Fruit fly (Drosophila melanogaster) whole organism, embryonic: Measurements from ENCODE around the gene Kah.

Experiments used
- CG10209 ChIP-seq: fragments of 200-800 bp; sonication (Bioruptor generic); optimal IDR thresholded peaks from 3 replicates; lab custom pipeline; 2017; ENCODE audit warnings: missing biosample characterization, mild to moderate bottlenecking, missing genetic modification characterization, missing genetic modification reagents
- CG10366 ChIP-seq: fragments of 200-800 bp; sonication (Bioruptor generic); IDR thresholded peaks from 2 replicates; pipeline ENCODE4 v1.3.6; 2022; ENCODE audit warnings: missing biosample characterization, missing genetic modification characterization
- CG11456 ChIP-seq: fragments of 200-800 bp; sonication (Bioruptor generic); IDR thresholded peaks from 3 replicates; pipeline ENCODE4 v1.3.6; 2022; ENCODE audit warnings: missing biosample characterization, missing genetic modification characterization
- CG11723 ChIP-seq: fragments of 200-800 bp; sonication (Bioruptor generic); optimal IDR thresholded peaks from 2 replicates; lab custom pipeline; 2017; ENCODE audit warnings: missing biosample characterization, mild to moderate bottlenecking, missing genetic modification characterization
- CG12104 ChIP-seq: fragments of 200-800 bp; sonication (Bioruptor generic); optimal IDR thresholded peaks from 3 replicates; lab custom pipeline; 2016; ENCODE audit warnings: missing biosample characterization, missing genetic modification characterization
- CG13624 ChIP-seq: fragments of 200-800 bp; sonication (Bioruptor generic); optimal IDR thresholded peaks from 2 replicates; lab custom pipeline; 2016; ENCODE audit warnings: missing biosample characterization, missing genetic modification characterization
- CG13894 ChIP-seq: fragments of 200-800 bp; sonication (Bioruptor generic); optimal IDR thresholded peaks from 3 replicates; lab custom pipeline; 2018; ENCODE audit warnings: missing biosample characterization, mild to moderate bottlenecking, missing genetic modification characterization, moderate library complexity
- CG14014 ChIP-seq: fragments of 200-800 bp; sonication (Bioruptor generic); IDR thresholded peaks from 2 replicates; pipeline ENCODE4 v1.3.6; 2022; ENCODE audit warnings: missing biosample characterization, missing genetic modification characterization
- CG14710 ChIP-seq: fragments of 200-800 bp; sonication (Bioruptor generic); optimal IDR thresholded peaks from 3 replicates; lab custom pipeline; 2019; ENCODE audit warnings: missing biosample characterization, mild to moderate bottlenecking, missing genetic modification characterization, moderate library complexity
- CG15696 ChIP-seq: fragments of 200-800 bp; sonication (Bioruptor generic); optimal IDR thresholded peaks from 2 replicates; lab custom pipeline; 2019; ENCODE audit warnings: missing biosample characterization, mild to moderate bottlenecking, missing genetic modification characterization, moderate library complexity
- CG17385 ChIP-seq: fragments of 200-800 bp; sonication (Bioruptor generic); optimal IDR thresholded peaks from 3 replicates; lab custom pipeline; 2018; ENCODE audit warnings: missing biosample characterization, mild to moderate bottlenecking, missing genetic modification characterization
- CG2120 ChIP-seq: fragments of 200-800 bp; sonication (Bioruptor generic); optimal IDR thresholded peaks from 3 replicates; lab custom pipeline; 2016; ENCODE audit warnings: missing biosample characterization, missing genetic modification characterization
- CG2889 ChIP-seq: fragments of 200-800 bp; sonication (Bioruptor generic); IDR thresholded peaks from 3 replicates; pipeline ENCODE4 v1.3.6; 2022; ENCODE audit warnings: missing biosample characterization, missing genetic modification characterization
- CG31224 ChIP-seq: fragments of 200-800 bp; sonication (Bioruptor generic); IDR thresholded peaks from 2 replicates; pipeline ENCODE4 v1.3.6; 2022; ENCODE audit warnings: missing biosample characterization, missing genetic modification characterization
- CG31388 ChIP-seq: fragments of 200-800 bp; sonication (Bioruptor generic); optimal IDR thresholded peaks from 2 replicates; lab custom pipeline; 2016; ENCODE audit warnings: missing biosample characterization, missing genetic modification characterization
- CG34376 ChIP-seq: fragments of 200-800 bp; sonication (Bioruptor generic); optimal IDR thresholded peaks from 2 replicates; lab custom pipeline; 2018; ENCODE audit warnings: missing biosample characterization, mild to moderate bottlenecking, missing genetic modification characterization
- CG3726 ChIP-seq: fragments of 200-800 bp; sonication (Bioruptor generic); IDR thresholded peaks from 3 replicates; pipeline ENCODE4, ENCODE4 v1.3.6; 2022; ENCODE audit warnings: missing biosample characterization, missing genetic modification characterization
- CG4328 ChIP-seq: fragments of 200-800 bp; sonication (Bioruptor generic); optimal IDR thresholded peaks from 3 replicates; lab custom pipeline; 2017; ENCODE audit warnings: missing biosample characterization, missing genetic modification reagents, missing genetic modification characterization
- CG6689 ChIP-seq: fragments of 200-800 bp; sonication (Bioruptor generic); IDR thresholded peaks from 2 replicates; pipeline ENCODE4 v1.3.6; 2022; ENCODE audit warnings: missing biosample characterization, missing genetic modification characterization
- CG6791 ChIP-seq: fragments of 200-800 bp; sonication (Bioruptor generic); IDR thresholded peaks from 3 replicates; pipeline ENCODE4 v1.3.6; 2022; ENCODE audit warnings: missing biosample characterization, missing genetic modification characterization; ENCODE audit not compliant: partially characterized antibody
- CG7987 ChIP-seq: fragments of 200-800 bp; sonication (Bioruptor generic); optimal IDR thresholded peaks from 2 replicates; lab custom pipeline; 2018; ENCODE audit warnings: missing biosample characterization, mild to moderate bottlenecking, missing genetic modification characterization, moderate library complexity
- CG8924 ChIP-seq: fragments of 200-800 bp; optimal IDR thresholded peaks from 3 replicates; lab custom pipeline; 2019; ENCODE audit warnings: missing biosample characterization, mild to moderate bottlenecking, missing genetic modification characterization, moderate library complexity
- CG9609 ChIP-seq: fragments of 200-800 bp; sonication (Bioruptor generic); optimal IDR thresholded peaks from 3 replicates; lab custom pipeline; 2016; ENCODE audit warnings: missing biosample characterization, missing genetic modification characterization
- CG9797 ChIP-seq: fragments of 200-800 bp; sonication (Bioruptor generic); optimal IDR thresholded peaks from 3 replicates; lab custom pipeline; 2018; ENCODE audit warnings: missing biosample characterization, mild to moderate bottlenecking, missing genetic modification characterization
- CG9817 ChIP-seq: fragments of 200-800 bp; sonication (Bioruptor generic); optimal IDR thresholded peaks from 2 replicates; lab custom pipeline; 2018; ENCODE audit warnings: missing biosample characterization, mild to moderate bottlenecking, missing genetic modification characterization, moderate library complexity
- CG9876 ChIP-seq: fragments of 200-800 bp; sonication (Bioruptor generic); optimal IDR thresholded peaks from 2 replicates; lab custom pipeline; 2016; ENCODE audit warnings: missing biosample characterization, missing genetic modification characterization
- CHES-1-like ChIP-seq: fragments of 200-800 bp; sonication (Bioruptor generic); optimal IDR thresholded peaks from 2 replicates; lab custom pipeline; 2016; ENCODE audit warnings: missing biosample characterization, missing genetic modification characterization
- Dbx ChIP-seq: fragments of 200-800 bp; sonication (Bioruptor generic); IDR thresholded peaks from 3 replicates; pipeline ENCODE4 v1.3.6; 2022; ENCODE audit warnings: missing biosample characterization, missing genetic modification characterization
- Dip3 ChIP-seq: fragments of 200-800 bp; sonication (Bioruptor generic); optimal IDR thresholded peaks from 3 replicates; lab custom pipeline; 2016; ENCODE audit warnings: missing biosample characterization, missing genetic modification characterization
- Fer1 ChIP-seq: fragments of 200-800 bp; sonication (Bioruptor generic); optimal IDR thresholded peaks from 2 replicates; lab custom pipeline; 2017; ENCODE audit warnings: missing biosample characterization, mild to moderate bottlenecking, missing genetic modification characterization
- Gug ChIP-seq: fragments of 200-800 bp; sonication (Bioruptor generic); IDR thresholded peaks from 4 replicates; pipeline ENCODE4 v1.3.6; 2022; ENCODE audit warnings: missing biosample characterization, missing genetic modification characterization
- HLHmδ ChIP-seq: fragments of 200-800 bp; sonication (Bioruptor generic); optimal IDR thresholded peaks from 2 replicates; lab custom pipeline; 2018; ENCODE audit warnings: missing biosample characterization, mild to moderate bottlenecking, missing genetic modification characterization, moderate library complexity
- MESR4 ChIP-seq: fragments of 200-800 bp; sonication (Bioruptor generic); optimal IDR thresholded peaks from 2 replicates; lab custom pipeline; 2018; ENCODE audit warnings: missing biosample characterization, mild to moderate bottlenecking, missing genetic modification characterization, moderate library complexity
- Max ChIP-seq: fragments of 200-800 bp; sonication (Bioruptor generic); optimal IDR thresholded peaks from 2 replicates; lab custom pipeline; 2016; ENCODE audit warnings: missing biosample characterization, mild to moderate bottlenecking, missing genetic modification characterization
- Neu2 ChIP-seq: fragments of 200-800 bp; sonication (Bioruptor generic); optimal IDR thresholded peaks from 3 replicates; lab custom pipeline; 2016; ENCODE audit warnings: missing biosample characterization, missing genetic modification characterization, borderline replicate concordance
- Trl ChIP-seq, 3 experiments: fragments of >200 bp in 2 of 3; fragments of 200-800 bp in 1 of 3; sonication (Bioruptor generic) in 1 of 3; optimal IDR thresholded peaks; 2 replicates in 1 of 3; 3 replicates in 2 of 3; lab custom pipeline; 2016 to 2017; ENCODE audit warnings: missing biosample characterization in 1 of 3, missing genetic modification characterization in 1 of 3
- caup ChIP-seq: fragments of 200-800 bp; sonication (Bioruptor generic); optimal IDR thresholded peaks from 3 replicates; lab custom pipeline; 2017; ENCODE audit warnings: missing biosample characterization, mild to moderate bottlenecking, missing genetic modification characterization, moderate library complexity; ENCODE audit not compliant: severe bottlenecking
- disco-r ChIP-seq: fragments of 200-800 bp; sonication (Bioruptor generic); optimal IDR thresholded peaks from 2 replicates; lab custom pipeline; 2016; ENCODE audit warnings: missing biosample characterization, missing genetic modification characterization
- exex ChIP-seq: fragments of 200-800 bp; sonication (Bioruptor generic); optimal IDR thresholded peaks from 4 replicates; lab custom pipeline; 2018; ENCODE audit warnings: missing biosample characterization, mild to moderate bottlenecking, missing genetic modification characterization, moderate library complexity
- fru ChIP-seq: fragments of >200 bp; optimal IDR thresholded peaks from 2 replicates; lab custom pipeline; 2017
- gcm ChIP-seq: fragments of 200-800 bp; sonication (Bioruptor generic); optimal IDR thresholded peaks from 2 replicates; lab custom pipeline; 2019; ENCODE audit warnings: missing biosample characterization, mild to moderate bottlenecking, missing genetic modification characterization, moderate library complexity
- jigr1 ChIP-seq: fragments of 200-800 bp; sonication (Bioruptor generic); IDR thresholded peaks from 3 replicates; pipeline ENCODE4 v1.3.6; 2022; ENCODE audit warnings: missing biosample characterization, missing genetic modification characterization
- ranshi ChIP-seq: fragments of 200-800 bp; sonication (Bioruptor generic); IDR thresholded peaks from 2 replicates; pipeline ENCODE4 v1.3.6; 2022; ENCODE audit warnings: missing biosample characterization, missing genetic modification characterization
- sima ChIP-seq: fragments of 200-800 bp; sonication (Bioruptor generic); optimal IDR thresholded peaks from 2 replicates; lab custom pipeline; 2016; ENCODE audit warnings: missing biosample characterization, missing genetic modification characterization
- sna ChIP-seq: fragments of 200-800 bp; sonication (Bioruptor generic); IDR thresholded peaks from 2 replicates; pipeline ENCODE4 v1.3.6; 2022; ENCODE audit warnings: missing biosample characterization, missing genetic modification characterization; ENCODE audit not compliant: partially characterized antibody
- sob ChIP-seq: fragments of 200-800 bp; sonication (Bioruptor generic); IDR thresholded peaks from 2 replicates; pipeline ENCODE4 v1.3.6; 2022; ENCODE audit warnings: missing biosample characterization, missing genetic modification characterization
- stwl ChIP-seq: fragments of 200-800 bp; sonication (Bioruptor generic); optimal IDR thresholded peaks from 3 replicates; lab custom pipeline; 2018; ENCODE audit warnings: missing biosample characterization, mild to moderate bottlenecking, missing genetic modification characterization, moderate library complexity
- ttk ChIP-seq: fragments of 200-800 bp; sonication (Bioruptor generic); IDR thresholded peaks from 2 replicates; pipeline ENCODE4 v2.1.2; 2022; ENCODE audit warnings: missing biosample characterization, missing genetic modification characterization
- yki ChIP-seq: fragments of >200 bp; optimal IDR thresholded peaks from 3 replicates; lab custom pipeline; 2018
- zen2 ChIP-seq: fragments of 200-800 bp; sonication (Bioruptor generic); IDR thresholded peaks from 3 replicates; pipeline ENCODE4 v1.3.6; 2022; ENCODE audit warnings: missing biosample characterization, missing genetic modification characterization; ENCODE audit not compliant: partially characterized antibody
- zf30C ChIP-seq: fragments of 200-800 bp; sonication (Bioruptor generic); optimal IDR thresholded peaks from 3 replicates; lab custom pipeline; 2018; ENCODE audit warnings: missing biosample characterization, mild to moderate bottlenecking, missing genetic modification characterization

Kah gene

dm6 chr3L:554577-554976 is 34.5 kb downstream of the Kah start (continued):
- TF ChIP-seq CG11723 (GFP tag; lab: Kevin White, UChicago): no peak
- TF ChIP-seq sna: no peak
- TF ChIP-seq CG3726: no peak
- TF ChIP-seq caup (GFP tag; lab: Kevin White, UChicago): peak; percentile 38
- peak; percentile 65 for TF ChIP-seq CG2120 (GFP tag; lab: Kevin White, UChicago)
- 0 out of 3 replicates have a peak, but pooled peaks have one; percentile 30 for TF ChIP-seq CG2889 (GFP tag; lab: Robert Waterston, UW)
- TF ChIP-seq HLHmδ (GFP tag; lab: Kevin White, UChicago): no peak
- peak; percentile 56 for TF ChIP-seq CG14014
- no peak for TF ChIP-seq Trl (optimal IDR thresholded peaks at IDR 0.05; lab: Kevin White, UChicago)
- TF ChIP-seq Trl (GFP tag; optimal IDR thresholded peaks at IDR 0.05; lab: Kevin White, UChicago): peak; percentile 12
- peak; percentile 16 for TF ChIP-seq Dip3 (GFP tag; lab: Kevin White, UChicago)
- TF ChIP-seq gcm (GFP tag; lab: Kevin White, UChicago): no peak
- no peak for TF ChIP-seq CG9797
- TF ChIP-seq CG13624 (GFP tag; lab: Kevin White, UChicago): no peak
- TF ChIP-seq CG31224: 0 out of 2 replicates have a peak, but pooled peaks have one; percentile 23
- no peak for TF ChIP-seq disco-r
- TF ChIP-seq, all 482 proteins: peak for 191

- TF ChIP-seq Gug (peak; percentile 66; the same call in 3 of the 4 replicates), CG4328 (GFP tag; lab: Kevin White, UChicago) (peak; percentile 2), CG9876 (peak; percentile 37), ranshi (GFP tag; lab: Robert Waterston, UW) (peak; percentile 81), zen2 (no peak), CG9817 (tag; lab: Kevin White, UChicago) (peak; percentile 70), CG31388 (GFP tag; lab: Kevin White, UChicago) (no peak), CG10366 (GFP tag; lab: Robert Waterston, UW) (peak; percentile 80), yki (lab: Kevin White, UChicago) (no peak), CG9609 (GFP tag; lab: Kevin White, UChicago) (peak; percentile 77), CG6689 (peak; percentile 75), sob (GFP tag; lab: Robert Waterston, UW) (peak; percentile 83), CG11456 (GFP tag; lab: Robert Waterston, UW) (peak; percentile 76; the same call in 1 of the 3 replicates), CG6791 (GFP tag; lab: Robert Waterston, UW) (no peak), CG17385 (GFP tag; lab: Kevin White, UChicago) (peak; percentile 61), CG8924 (tag; lab: Kevin White, UChicago) (peak; percentile 58), Fer1 (peak; percentile 81), zf30C (GFP tag; lab: Kevin White, UChicago) (no peak), CG13894 (tag; lab: Kevin White, UChicago) (peak; percentile 50), CG10209 (GFP tag; lab: Kevin White, UChicago) (peak; percentile 74), CG15696 (tag; lab: Kevin White, UChicago) (no peak), exex (tag; lab: Kevin White, UChicago) (no peak), CG34376 (GFP tag; lab: Kevin White, UChicago) (peak; percentile 26), CG14710 (tag; lab: Kevin White, UChicago) (peak; percentile 27), jigr1 (GFP tag; lab: Robert Waterston, UW) (peak; percentile 60; the same call in 1 of the 3 replicates), Neu2 (GFP tag; lab: Kevin White, UChicago) (no peak), Max (GFP tag; lab: Kevin White, UChicago) (peak; percentile 37), MESR4 (GFP tag; lab: Kevin White, UChicago) (no peak), CG7987 (GFP tag; lab: Kevin White, UChicago) (peak; percentile 24), ttk (GFP tag; lab: Robert Waterston, UW) (peak; percentile 55; the same call in 1 of the 2 replicates), fru (no peak), stwl (tag; lab: Kevin White, UChicago) (no peak), sima (no peak), Dbx (GFP tag; lab: Robert Waterston, UW) (peak; percentile 62), CHES-1-like (GFP tag; lab: Kevin White, UChicago) (peak; percentile 69), CG12104 (GFP tag; lab: Kevin White, UChicago) (no peak)
Measured at dm6 chr3L:552950-553349, 36.1 kb downstream of the Kah start.
